Worm (Caenorhabditis elegans): ENCODE results near the gene C14C6.5.
A peak's percentile ranks its signal among the peaks of the same experiment; 100 is the strongest.

Gene C14C6.5

DNA sequence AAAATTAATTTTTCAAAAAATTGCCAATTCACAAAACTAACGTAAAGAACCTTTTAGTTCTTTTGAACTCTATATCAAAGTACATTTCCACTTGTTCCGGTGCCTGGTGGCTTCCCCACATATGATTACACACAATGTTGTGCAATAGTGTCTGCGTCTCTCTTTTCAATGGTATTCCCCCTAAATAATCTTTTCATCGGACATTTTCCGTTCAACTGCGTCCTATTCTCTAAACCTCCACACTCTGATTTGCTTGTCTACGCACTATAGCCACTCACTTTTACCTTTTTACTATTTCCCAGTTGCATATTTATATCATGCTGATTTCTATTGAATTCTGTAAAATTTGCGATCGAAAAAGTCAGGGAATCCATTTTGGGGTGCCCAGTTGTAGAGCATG lies 4.4 kb upstream of the C14C6.5 start, which contains the start of gene nhr-58 (continued):
- TF ChIP-seq ceh-82 (tag; optimal IDR thresholded peaks at IDR 0.05), result peak in 2 of 3 experiments; percentile 12 to 54
- TF ChIP-seq fkh-8 (tag; optimal IDR thresholded peaks at IDR 0.05), result peak; percentile 75

DNA sequence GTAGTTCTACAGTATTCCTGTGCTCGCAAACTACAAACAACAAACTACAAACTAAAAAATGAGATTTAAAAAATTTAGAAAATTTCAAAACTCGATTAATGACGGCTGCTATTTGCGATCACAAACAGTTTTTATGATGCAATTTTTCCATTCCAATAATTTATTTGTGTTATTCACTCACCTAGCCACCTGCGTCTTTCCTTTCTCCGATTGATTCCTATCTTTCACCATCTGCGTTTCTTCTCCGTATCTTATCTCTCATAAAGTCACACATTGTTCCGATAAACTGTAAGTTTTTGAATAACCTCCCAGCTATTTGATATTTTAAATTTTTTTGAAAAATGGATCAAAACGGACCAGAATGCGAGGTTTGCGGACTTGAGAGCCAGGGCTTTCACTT lies 2.3 kb upstream of the C14C6.5 start, which contains the start of gene nhr-132:
nhr-132 (plus strand) TSS at position 271 of the 400 bp plus-strand sequence.
- TF ChIP-seq mep-1 (tag; optimal IDR thresholded peaks at IDR 0.05) (peak; percentile 54), lin-35 (GFP tag; optimal IDR thresholded peaks at IDR 0.05) (peak in 1 of 2 experiments; percentile 44), fos-1 (tag; optimal IDR thresholded peaks at IDR 0.05) (no peak), xbp-1 (tag; optimal IDR thresholded peaks at IDR 0.05) (no peak), dpl-1 (GFP tag; optimal IDR thresholded peaks at IDR 0.05) (peak in 1 of 3 experiments; percentile 16), efl-3 (GFP tag; optimal IDR thresholded peaks at IDR 0.05) (no peak), Y116A8C.19 (tag; optimal IDR thresholded peaks at IDR 0.05; ENCODE audit: borderline replicate concordance) (no peak), unc-98 (GFP tag; IDR thresholded peaks at IDR 0.05) (no peak), vab-15 (tag; optimal IDR thresholded peaks at IDR 0.05) (no peak), snpc-4 (tag; optimal IDR thresholded peaks at IDR 0.05) (no peak), mef-2 (tag; optimal IDR thresholded peaks at IDR 0.05) (no peak), egl-13 (tag; optimal IDR thresholded peaks at IDR 0.05) (no peak), nhr-20 (tag; optimal IDR thresholded peaks at IDR 0.05) (peak; percentile 56), nhr-76 (tag; optimal IDR thresholded peaks at IDR 0.05) (no peak), tbx-2 (tag; optimal IDR thresholded peaks at IDR 0.05) (no peak), unc-86 (tag; optimal IDR thresholded peaks at IDR 0.05) (no peak), lir-3 (tag; optimal IDR thresholded peaks at IDR 0.05; ENCODE audit: poor library complexity) (no peak), ceh-63 (GFP tag; optimal IDR thresholded peaks at IDR 0.05) (no peak), zag-1 (tag; optimal IDR thresholded peaks at IDR 0.05) (no peak), grh-1 (GFP tag; IDR thresholded peaks at IDR 0.05) (no peak), nhr-90 (tag; optimal IDR thresholded peaks at IDR 0.05; ENCODE audit: poor library complexity) (peak; percentile 13), elt-3 (tag; optimal IDR thresholded peaks at IDR 0.05) (peak in 2 of 6 experiments; percentile 25 to 44), efl-1 (optimal IDR thresholded peaks at IDR 0.05) (peak in 1 of 2 experiments; percentile 1), efl-1 (GFP tag; optimal IDR thresholded peaks at IDR 0.05 in 1 of 2) (no peak), F16B12.6 (tag; optimal IDR thresholded peaks at IDR 0.05) (no peak), unc-130 (tag; optimal IDR thresholded peaks at IDR 0.05) (no peak), isw-1 (GFP tag; IDR thresholded peaks at IDR 0.05) (no peak), lsy-2 (tag; optimal IDR thresholded peaks at IDR 0.05) (peak in 1 of 2 experiments; percentile 0), blmp-1 (tag; optimal IDR thresholded peaks at IDR 0.05) (peak; percentile 43), egl-27 (tag; optimal IDR thresholded peaks at IDR 0.05) (no peak), sptf-1 (tag; optimal IDR thresholded peaks at IDR 0.05) (no peak), pag-3 (tag; optimal IDR thresholded peaks at IDR 0.05; ENCODE audit: borderline replicate concordance, insufficient read depth) (no peak), C34B4.2 (tag; optimal IDR thresholded peaks at IDR 0.05) (no peak), unc-30 (tag; optimal IDR thresholded peaks at IDR 0.05) (no peak), nhr-19 (GFP tag; conservative IDR thresholded peaks at IDR 0.05) (no peak), C16A3.4 (tag; optimal IDR thresholded peaks at IDR 0.05) (no peak), sox-4 (tag; optimal IDR thresholded peaks at IDR 0.05) (no peak), dsc-1 (tag; optimal IDR thresholded peaks at IDR 0.05) (no peak), hlh-4 (tag; optimal IDR thresholded peaks at IDR 0.05) (no peak), jun-1 (tag; optimal IDR thresholded peaks at IDR 0.05) (no peak), swsn-7 (tag; optimal IDR thresholded peaks at IDR 0.05) (no peak), fkh-8 (tag; optimal IDR thresholded peaks at IDR 0.05) (no peak), aha-1 (tag; optimal IDR thresholded peaks at IDR 0.05) (no peak), snu-23 (GFP tag; optimal IDR thresholded peaks at IDR 0.05) (peak; percentile 57), skn-1 (tag; optimal IDR thresholded peaks at IDR 0.05) (no peak), mdl-1 (tag; optimal IDR thresholded peaks at IDR 0.05) (peak in 1 of 2 experiments; percentile 19), zip-4 (GFP tag; optimal IDR thresholded peaks at IDR 0.05) (no peak), nhr-85 (tag) (peak; percentile 77), nhr-84 (tag; optimal IDR thresholded peaks at IDR 0.05) (no peak), irx-1 (tag; optimal IDR thresholded peaks at IDR 0.05) (no peak), rnt-1 (tag; optimal IDR thresholded peaks at IDR 0.05) (no peak)
